Fruit fly (Drosophila melanogaster) whole organism, prepupa: ENCODE results near the gene CG5989.

Source experiments
- CG8632 ChIP-seq: fragments of 200-800 bp; sonication (Bioruptor generic); optimal IDR thresholded peaks from 3 replicates; lab custom pipeline; 2016; ENCODE audit warnings: missing biosample characterization, missing genetic modification characterization
- Gug ChIP-seq: fragments of 200-800 bp; sonication (Bioruptor generic); IDR thresholded peaks from 2 replicates; pipeline ENCODE4 v1.3.6; 2022; ENCODE audit warnings: missing biosample characterization, missing genetic modification characterization
- Hr38 ChIP-seq: sonication (Bioruptor generic); optimal IDR thresholded peaks from 2 replicates; lab custom pipeline; 2016; ENCODE audit warnings: missing biosample characterization, missing genetic modification characterization
- vri ChIP-seq: fragments of 200-800 bp; sonication (Bioruptor generic); optimal IDR thresholded peaks from 3 replicates; lab custom pipeline; 2016; ENCODE audit warnings: missing biosample characterization, mild to moderate bottlenecking, missing genetic modification characterization

DNA sequence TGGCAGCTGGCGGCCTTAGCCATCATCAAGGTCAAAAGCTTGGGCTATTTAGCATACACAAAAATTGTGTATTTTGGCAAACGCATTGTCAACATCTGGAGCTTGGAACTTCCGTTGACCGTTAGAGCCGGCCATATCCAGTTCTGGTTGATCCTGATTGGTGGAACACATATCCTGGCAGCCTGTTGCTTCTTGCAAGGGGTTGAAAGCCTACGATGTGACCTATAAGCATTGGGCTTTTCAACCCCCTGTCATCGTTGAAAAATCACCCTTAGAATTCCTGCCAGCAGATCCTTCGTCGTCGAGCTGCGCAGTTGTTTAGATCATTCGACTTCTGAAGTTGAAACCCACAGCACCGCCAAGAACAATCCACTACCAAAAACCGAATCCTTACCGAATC is 42.9 kb upstream of the CG5989 start, which contains the start of the genes CG13305 and Pex7:
- TF ChIP-seq Hr38 (GFP tag; lab: Kevin White, UChicago) (no peak), Gug (GFP tag; lab: Robert Waterston, UW) (no peak), CG8632 (no peak), vri (GFP tag; lab: Kevin White, UChicago) (no peak)
